Worm (Caenorhabditis elegans) whole organism, early embryonic: ENCODE results near the gene F41H10.5.
"Not testable (repeated sequence)": the region's sequence is repeated elsewhere in the genome, so short reads cannot be mapped to it uniquely, and the experiment has no call there.

ENCODE experiments used
- B0310.2 ChIP-seq: sonication (generic microtip); optimal IDR thresholded peaks from 2 replicates; lab custom pipeline; 2016; ENCODE audit warnings: mild to moderate bottlenecking, missing genetic modification characterization, missing compliant biosample characterization
- F13C5.2 ChIP-seq: sonication (generic microtip); optimal IDR thresholded peaks from 2 replicates; lab custom pipeline; 2017; ENCODE audit warnings: mild to moderate bottlenecking, missing genetic modification characterization, inconsistent platforms, missing compliant biosample characterization
- aly-1 ChIP-seq: sonication (generic microtip); optimal IDR thresholded peaks from 2 replicates; lab custom pipeline; 2016; ENCODE audit warnings: missing genetic modification characterization, missing compliant biosample characterization
- ama-1 ChIP-seq: fragments of 150-350 bp; optimal IDR thresholded peaks from 2 replicates; lab custom pipeline; 2014
- ceh-13 ChIP-seq: fragments of 200-800 bp; sonication (Bioruptor generic); optimal IDR thresholded peaks from 2 replicates; lab custom pipeline; 2018; ENCODE audit warnings: mild to moderate bottlenecking, missing genetic modification characterization, missing compliant biosample characterization
- ceh-36 ChIP-seq: sonication (generic microtip); optimal IDR thresholded peaks from 2 replicates; lab custom pipeline; 2016; ENCODE audit warnings: missing genetic modification characterization, inconsistent platforms, missing compliant biosample characterization
- ets-7 ChIP-seq: sonication (generic microtip); optimal IDR thresholded peaks from 2 replicates; lab custom pipeline; 2016; ENCODE audit warnings: missing genotype, missing genetic modification characterization, missing compliant biosample characterization
- flt-1 ChIP-seq: fragments of 200-800 bp; sonication (Bioruptor generic); IDR thresholded peaks from 2 replicates; pipeline ENCODE4 v1.3.6; 2022; ENCODE audit warnings: missing genetic modification characterization, missing compliant biosample characterization
- hmbx-1 ChIP-seq: sonication (generic microtip); optimal IDR thresholded peaks from 2 replicates; lab custom pipeline; 2016; ENCODE audit warnings: mild to moderate bottlenecking, missing genetic modification characterization, missing compliant biosample characterization
- hmg-4 ChIP-seq: fragments of 200-800 bp; sonication (Bioruptor generic); optimal IDR thresholded peaks from 2 replicates; lab custom pipeline; 2018; ENCODE audit warnings: mild to moderate bottlenecking, missing genetic modification characterization, missing compliant biosample characterization
- hnd-1 ChIP-seq: sonication (generic microtip); optimal IDR thresholded peaks from 2 replicates; lab custom pipeline; 2016; ENCODE audit warnings: missing genetic modification characterization, missing compliant biosample characterization
- pes-1 ChIP-seq: fragments of 200-800 bp; sonication (Bioruptor generic); IDR thresholded peaks from 2 replicates; pipeline ENCODE4 v1.3.6; 2022; ENCODE audit warnings: missing genetic modification reagents, missing genetic modification characterization, missing compliant biosample characterization
- scrt-1 ChIP-seq: fragments of 200-800 bp; sonication (Bioruptor generic); IDR thresholded peaks from 2 replicates; pipeline ENCODE4 v1.3.6; 2022; ENCODE audit warnings: missing genetic modification characterization, missing compliant biosample characterization
- sea-1 ChIP-seq: fragments of 200-800 bp; sonication (Bioruptor generic); conservative IDR thresholded peaks from 2 replicates; pipeline ENCODE4 v1.3.6; 2022; ENCODE audit warnings: missing genetic modification characterization, missing compliant biosample characterization
- tbx-11 ChIP-seq: fragments of 200-800 bp; sonication (Bioruptor generic); IDR thresholded peaks from 2 replicates; pipeline ENCODE4 v1.3.6; 2022; ENCODE audit warnings: missing genetic modification characterization, missing compliant biosample characterization
- tbx-37 ChIP-seq: fragments of 200-800 bp; sonication (Bioruptor generic); conservative IDR thresholded peaks from 2 replicates; pipeline ENCODE4 v1.3.6; 2022; ENCODE audit warnings: missing genetic modification reagents, missing genetic modification characterization, missing compliant biosample characterization
- tra-4 ChIP-seq: sonication (generic microtip); optimal IDR thresholded peaks from 2 replicates; lab custom pipeline; 2017; ENCODE audit warnings: missing genetic modification characterization, missing compliant biosample characterization

The F41H10.5 gene

ce11 chrIV:5360533-5360932 is at the start of gene F41H10.5:
TSS of gene F41H10.5 (plus strand) at chrIV:5360907.
- TF ChIP-seq hmg-4 (GFP tag; lab: Kevin White, UChicago) = no peak
- no peak for TF ChIP-seq ceh-13 (GFP tag; lab: Kevin White, UChicago)
- no peak for TF ChIP-seq ceh-36
- no peak for TF ChIP-seq tbx-37
- no peak for TF ChIP-seq tra-4

- not testable (repeated sequence) for TF ChIP-seq F13C5.2 (tag; lab: Kevin White, UChicago); ceh-36; hmbx-1 (tag; lab: Kevin White, UChicago)
These were observed 47.7 kb upstream of the F41H10.5 start, which contains the start of the genes msp-59 and ZK354.2 for ce11 chrIV:5313011-5313410. TSS of gene msp-59 (minus strand) at chrIV:5313111. TSS of gene ZK354.2 (plus strand) at chrIV:5313405.

- not testable (repeated sequence) for TF ChIP-seq tbx-11, ceh-36, B0310.2
These were observed 44.5 kb upstream of the F41H10.5 start, which contains the start of gene msp-65 for ce11 chrIV:5316223-5316622. TSS of gene msp-65 (plus strand) at chrIV:5316523.

- TF ChIP-seq sea-1 (GFP tag; lab: Robert Waterston, UW) (no peak), aly-1 (tag; lab: Kevin White, UChicago) (no peak), tbx-11 (no peak), ama-1 (lab: Kevin White, UChicago) (no peak), B0310.2 (no peak), flt-1 (GFP tag; lab: Robert Waterston, UW) (no peak), F13C5.2 (tag; lab: Kevin White, UChicago) (no peak), ceh-36 (no peak), tbx-37 (no peak), ceh-13 (GFP tag; lab: Kevin White, UChicago) (no peak), hmbx-1 (tag; lab: Kevin White, UChicago) (no peak), ets-7 (tag; lab: Kevin White, UChicago) (no peak), hmg-4 (GFP tag; lab: Kevin White, UChicago) (no peak), scrt-1 (GFP tag; lab: Robert Waterston, UW) (no peak), pes-1 (no peak), tra-4 (no peak), hnd-1 (tag; lab: Kevin White, UChicago) (no peak)
These were observed 43.6 kb upstream of the F41H10.5 start for ce11 chrIV:5317106-5317505.

DNA sequence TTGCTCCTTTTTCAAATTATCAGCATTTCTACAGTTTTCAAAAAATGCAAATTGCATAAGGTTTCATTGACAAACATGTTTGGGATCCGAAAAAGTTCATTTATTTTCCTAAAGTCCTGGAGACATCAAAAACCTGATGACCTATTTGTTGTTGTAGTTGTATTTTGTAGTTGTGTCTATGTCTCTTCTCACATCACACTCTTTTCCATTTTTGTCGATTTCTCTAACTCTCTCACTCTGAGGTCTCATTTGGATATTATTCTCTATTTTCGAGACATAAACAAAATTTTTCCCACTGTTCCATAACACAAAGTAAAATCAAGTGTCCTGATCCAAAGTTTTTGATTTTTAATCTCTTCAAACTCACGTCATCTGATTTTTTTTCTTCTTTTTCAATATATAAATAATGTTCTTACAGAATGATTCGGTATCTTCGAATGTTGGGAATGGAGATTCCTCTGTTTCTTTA is 41.8 kb upstream of the F41H10.5 start, which contains the start of gene slc-46A:
Gene slc-46A (plus strand): TSS at position 419 of the 469 bp plus-strand sequence.
- TF ChIP-seq tbx-37 (no peak), tbx-11 (no peak), B0310.2 (no peak), aly-1 (tag; lab: Kevin White, UChicago) (no peak), ceh-13 (GFP tag; lab: Kevin White, UChicago) (no peak), ama-1 (lab: Kevin White, UChicago) (no peak), hmbx-1 (tag; lab: Kevin White, UChicago) (no peak), sea-1 (GFP tag; lab: Robert Waterston, UW) (no peak), flt-1 (GFP tag; lab: Robert Waterston, UW) (no peak), pes-1 (no peak), F13C5.2 (tag; lab: Kevin White, UChicago) (no peak), hmg-4 (GFP tag; lab: Kevin White, UChicago) (no peak), scrt-1 (GFP tag; lab: Robert Waterston, UW) (no peak), ets-7 (tag; lab: Kevin White, UChicago) (no peak)

DNA sequence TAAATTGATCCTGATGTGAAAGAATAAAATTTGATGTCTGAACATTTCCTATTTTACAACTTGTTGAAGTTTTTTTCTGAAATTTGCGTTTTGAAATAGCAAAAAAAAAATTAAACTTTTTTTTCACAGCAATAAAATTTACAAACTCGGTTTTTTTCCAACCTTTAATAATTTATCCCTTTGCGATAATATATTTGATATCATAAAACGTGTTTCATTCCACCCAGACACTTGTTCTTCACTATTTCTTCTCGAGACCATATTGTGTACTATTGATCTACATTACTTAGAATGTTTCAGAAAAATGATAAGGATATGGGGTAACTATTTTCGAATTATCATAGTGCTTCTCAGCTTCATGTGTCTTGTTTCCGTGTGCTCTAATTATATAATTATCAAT is 34.6 kb upstream of the F41H10.5 start, which contains the start of gene Y4C6B.4:
Gene Y4C6B.4 (plus strand): TSS at position 301 of the 400 bp plus-strand sequence.
- TF ChIP-seq ceh-36 (no peak), ets-7 (tag; lab: Kevin White, UChicago) (no peak), B0310.2 (no peak), scrt-1 (GFP tag; lab: Robert Waterston, UW) (no peak), tbx-37 (no peak), sea-1 (GFP tag; lab: Robert Waterston, UW) (no peak), hnd-1 (tag; lab: Kevin White, UChicago) (no peak)

DNA sequence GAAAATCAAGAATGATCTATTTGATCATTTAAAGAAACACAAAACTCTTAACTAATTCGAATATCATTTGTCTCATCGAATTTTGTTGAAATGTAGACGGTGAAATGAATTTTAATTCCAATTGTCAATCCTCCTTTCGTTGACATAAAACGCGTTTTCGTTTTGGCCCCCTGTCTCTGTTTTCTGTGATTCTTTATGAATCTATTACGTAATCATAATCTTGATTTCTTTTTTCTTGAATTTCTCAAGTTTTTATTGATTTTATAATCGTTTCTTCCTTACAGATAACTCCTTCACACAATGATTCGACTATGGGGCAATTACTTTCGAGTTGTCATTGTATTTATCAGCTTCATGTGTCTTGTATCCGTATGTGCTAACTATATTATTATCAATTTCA is 28.5 kb upstream of the F41H10.5 start, which contains the start of gene Y4C6B.3:
Gene Y4C6B.3 (plus strand): TSS at position 301 of the 400 bp plus-strand sequence.
- no peak for TF ChIP-seq ceh-13 (GFP tag; lab: Kevin White, UChicago)
- TF ChIP-seq hnd-1 (tag; lab: Kevin White, UChicago) = no peak
- TF ChIP-seq hmg-4 (GFP tag; lab: Kevin White, UChicago) = no peak
- TF ChIP-seq B0310.2 = no peak
- TF ChIP-seq ceh-36 = no peak

DNA sequence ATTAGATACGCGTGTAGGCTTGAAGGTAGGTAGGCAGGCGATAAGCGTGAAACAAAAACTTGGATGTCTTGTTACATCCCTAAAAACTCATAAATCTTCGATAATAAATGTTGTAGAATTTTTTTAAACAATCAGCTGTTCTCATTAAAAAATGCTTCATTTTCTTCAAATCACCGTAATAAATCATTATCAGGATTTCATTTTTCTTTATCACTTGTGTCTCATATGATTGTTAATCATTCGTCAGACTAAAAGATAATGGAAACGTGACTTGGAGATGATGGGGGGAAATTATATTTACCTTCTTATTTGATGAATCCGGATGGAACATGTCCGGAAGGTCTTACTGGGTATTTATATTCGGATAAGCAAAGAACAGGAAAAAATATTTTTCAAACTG is 27.2 kb upstream of the F41H10.5 start:
- no peak for TF ChIP-seq pes-1
- TF ChIP-seq hnd-1 (tag; lab: Kevin White, UChicago) = no peak
- no peak for TF ChIP-seq B0310.2
- no peak for TF ChIP-seq ama-1 (lab: Kevin White, UChicago)
- TF ChIP-seq hmbx-1 (tag; lab: Kevin White, UChicago) = no peak
- no peak for TF ChIP-seq sea-1 (GFP tag; lab: Robert Waterston, UW)
- no peak for TF ChIP-seq ceh-36
- TF ChIP-seq tra-4 = no peak
- no peak for TF ChIP-seq F13C5.2 (tag; lab: Kevin White, UChicago)
- no peak for TF ChIP-seq ceh-13 (GFP tag; lab: Kevin White, UChicago)
- no peak for TF ChIP-seq aly-1 (tag; lab: Kevin White, UChicago)
- TF ChIP-seq tbx-11 = no peak
- no peak for TF ChIP-seq flt-1 (GFP tag; lab: Robert Waterston, UW)
- no peak for TF ChIP-seq tbx-37
